Fruit fly (Drosophila melanogaster) whole organism, embryonic: ENCODE results near the gene Dph3.
A peak's percentile ranks its signal among the peaks of the same experiment; 100 is the strongest.

Experiments
- Bgb ChIP-seq: fragments of 200-800 bp; sonication (Bioruptor generic); IDR thresholded peaks from 2 replicates; pipeline ENCODE4 v1.3.6; 2022; ENCODE audit warnings: missing biosample characterization, missing genetic modification characterization; ENCODE audit not compliant: partially characterized antibody
- Bteb2 ChIP-seq: fragments of 200-800 bp; sonication (Bioruptor generic); optimal IDR thresholded peaks from 2 replicates; lab custom pipeline; 2016; ENCODE audit warnings: missing biosample characterization, missing genetic modification characterization
- CG10267 ChIP-seq: fragments of 200-800 bp; sonication (Bioruptor generic); optimal IDR thresholded peaks from 2 replicates; lab custom pipeline; 2018; ENCODE audit warnings: missing biosample characterization, mild to moderate bottlenecking, missing genetic modification characterization, moderate library complexity
- CG1233 ChIP-seq: fragments of 200-800 bp; sonication (Bioruptor generic); optimal IDR thresholded peaks from 4 replicates; lab custom pipeline; 2018; ENCODE audit warnings: missing biosample characterization, mild to moderate bottlenecking, missing genetic modification characterization
- CG13624 ChIP-seq: fragments of 200-800 bp; sonication (Bioruptor generic); optimal IDR thresholded peaks from 2 replicates; lab custom pipeline; 2016; ENCODE audit warnings: missing biosample characterization, missing genetic modification characterization
- CG15073 ChIP-seq: fragments of 200-800 bp; sonication (Bioruptor generic); optimal IDR thresholded peaks from 2 replicates; lab custom pipeline; 2016; ENCODE audit warnings: missing biosample characterization, missing genetic modification characterization
- CG17186 ChIP-seq: fragments of 200-800 bp; sonication (Bioruptor generic); optimal IDR thresholded peaks from 3 replicates; lab custom pipeline; 2017; ENCODE audit warnings: missing biosample characterization, missing genetic modification reagents, missing genetic modification characterization
- CG17359 ChIP-seq: fragments of 200-800 bp; sonication (Bioruptor generic); optimal IDR thresholded peaks from 3 replicates; lab custom pipeline; 2018; ENCODE audit warnings: missing biosample characterization, mild to moderate bottlenecking, missing genetic modification characterization, moderate library complexity
- CG17568 ChIP-seq: fragments of 200-800 bp; sonication (Bioruptor generic); optimal IDR thresholded peaks from 2 replicates; lab custom pipeline; 2018; ENCODE audit warnings: missing biosample characterization, mild to moderate bottlenecking, missing genetic modification characterization, moderate library complexity
- CG17829 ChIP-seq: fragments of 200-800 bp; optimal IDR thresholded peaks from 2 replicates; lab custom pipeline; 2019; ENCODE audit warnings: missing biosample characterization, mild to moderate bottlenecking, missing genetic modification characterization, moderate library complexity
- CG18476 ChIP-seq: fragments of 200-800 bp; sonication (Bioruptor generic); optimal IDR thresholded peaks from 2 replicates; lab custom pipeline; 2016; ENCODE audit warnings: missing biosample characterization, mild to moderate bottlenecking, missing genetic modification characterization
- CG2129 ChIP-seq: fragments of 200-800 bp; sonication (Bioruptor generic); IDR thresholded peaks from 2 replicates; pipeline ENCODE4 v1.3.6; 2022; ENCODE audit warnings: missing biosample characterization, missing genetic modification characterization; ENCODE audit not compliant: partially characterized antibody
- CG2712 ChIP-seq: fragments of 200-800 bp; optimal IDR thresholded peaks from 3 replicates; lab custom pipeline; 2019; ENCODE audit warnings: missing biosample characterization, mild to moderate bottlenecking, missing genetic modification characterization, moderate library complexity
- CG2889 ChIP-seq: fragments of 200-800 bp; sonication (Bioruptor generic); IDR thresholded peaks from 3 replicates; pipeline ENCODE4 v1.3.6; 2022; ENCODE audit warnings: missing biosample characterization, missing genetic modification characterization
- CG3163 ChIP-seq: fragments of 200-800 bp; sonication (Bioruptor generic); optimal IDR thresholded peaks from 3 replicates; lab custom pipeline; 2016; ENCODE audit warnings: missing biosample characterization, missing genetic modification characterization
- CG34422 ChIP-seq: fragments of 200-800 bp; sonication (Bioruptor generic); IDR thresholded peaks from 3 replicates; pipeline ENCODE4 v1.3.6; 2022; ENCODE audit warnings: missing biosample characterization, missing genetic modification characterization
- CG3726 ChIP-seq: fragments of 200-800 bp; sonication (Bioruptor generic); IDR thresholded peaks from 3 replicates; pipeline ENCODE4, ENCODE4 v1.3.6; 2022; ENCODE audit warnings: missing biosample characterization, missing genetic modification characterization
- CG4328 ChIP-seq: fragments of 200-800 bp; sonication (Bioruptor generic); optimal IDR thresholded peaks from 3 replicates; lab custom pipeline; 2017; ENCODE audit warnings: missing biosample characterization, missing genetic modification reagents, missing genetic modification characterization
- CG5180 ChIP-seq: fragments of 200-800 bp; sonication (Bioruptor generic); optimal IDR thresholded peaks from 3 replicates; lab custom pipeline; 2017; ENCODE audit warnings: missing biosample characterization, missing genetic modification characterization, mild to moderate bottlenecking, moderate library complexity, missing genetic modification reagents
- D ChIP-seq, 2 experiments: fragments of 200-800 bp in 1 of 2; fragments of >200 bp in 1 of 2; sonication (Bioruptor generic) in 1 of 2; optimal IDR thresholded peaks; 2 replicates in 1 of 2; 3 replicates in 1 of 2; lab custom pipeline; 2017; ENCODE audit warnings: mild to moderate bottlenecking in 1 of 2, missing biosample characterization in 1 of 2, missing genetic modification characterization in 1 of 2, missing genetic modification reagents in 1 of 2
- ERR ChIP-seq: fragments of 200-800 bp; sonication (Bioruptor generic); optimal IDR thresholded peaks from 2 replicates; lab custom pipeline; 2016; ENCODE audit warnings: missing biosample characterization, missing genetic modification characterization
- Ets65A ChIP-seq: fragments of 200-800 bp; sonication (Bioruptor generic); peaks from one replicate; lab custom pipeline; 2016; ENCODE audit warnings: missing biosample characterization, missing genetic modification characterization
- HLH4C ChIP-seq: fragments of 200-800 bp; sonication (Bioruptor generic); IDR thresholded peaks from 3 replicates; pipeline ENCODE4 v1.3.6; 2022; ENCODE audit warnings: missing biosample characterization, missing genetic modification characterization; ENCODE audit not compliant: partially characterized antibody
- Neu2 ChIP-seq: fragments of 200-800 bp; sonication (Bioruptor generic); optimal IDR thresholded peaks from 3 replicates; lab custom pipeline; 2016; ENCODE audit warnings: missing biosample characterization, missing genetic modification characterization, borderline replicate concordance
- Nf-YC ChIP-seq: fragments of 200-800 bp; optimal IDR thresholded peaks from 3 replicates; lab custom pipeline; 2019; ENCODE audit warnings: missing biosample characterization, mild to moderate bottlenecking, missing genetic modification characterization, moderate library complexity
- Oaz ChIP-seq: fragments of 200-800 bp; sonication (Bioruptor generic); IDR thresholded peaks from 2 replicates; pipeline ENCODE4 v1.3.6; 2022; ENCODE audit warnings: missing biosample characterization, missing genetic modification characterization
- Opbp ChIP-seq: fragments of 200-800 bp; sonication (Bioruptor generic); IDR thresholded peaks from 3 replicates; pipeline ENCODE4 v1.3.6; 2022; ENCODE audit warnings: missing biosample characterization, missing genetic modification characterization; ENCODE audit not compliant: partially characterized antibody
- Poxn ChIP-seq: fragments of 200-800 bp; sonication (Bioruptor generic); IDR thresholded peaks from 2 replicates; pipeline ENCODE4 v1.3.6; 2022; ENCODE audit warnings: missing biosample characterization, missing genetic modification characterization
- Trl ChIP-seq, 3 experiments: fragments of >200 bp in 2 of 3; fragments of 200-800 bp in 1 of 3; sonication (Bioruptor generic) in 1 of 3; optimal IDR thresholded peaks; 2 replicates in 1 of 3; 3 replicates in 2 of 3; lab custom pipeline; 2016 to 2017; ENCODE audit warnings: missing biosample characterization in 1 of 3, missing genetic modification characterization in 1 of 3
- bowl ChIP-seq: fragments of 200-800 bp; sonication (Bioruptor generic); IDR thresholded peaks from 2 replicates; pipeline ENCODE4 v1.3.6; 2022; ENCODE audit warnings: missing biosample characterization, missing genetic modification characterization
- crc ChIP-seq: fragments of 200-800 bp; sonication (Bioruptor generic); optimal IDR thresholded peaks from 2 replicates; lab custom pipeline; 2016; ENCODE audit warnings: missing biosample characterization, missing genetic modification characterization
- da ChIP-seq: fragments of 200-800 bp; sonication (Bioruptor generic); optimal IDR thresholded peaks from 2 replicates; lab custom pipeline; 2016; ENCODE audit warnings: missing biosample characterization, missing genetic modification characterization
- dati ChIP-seq: fragments of 200-800 bp; sonication (Bioruptor generic); IDR thresholded peaks from 2 replicates; pipeline ENCODE4 v1.3.6; 2022; ENCODE audit warnings: missing biosample characterization, missing genetic modification characterization
- dpn ChIP-seq, 2 experiments: fragments of 200-800 bp; sonication (Bioruptor generic); optimal IDR thresholded peaks; 3 replicates each; lab custom pipeline; 2016; ENCODE audit warnings: missing biosample characterization in 2 of 2, missing genetic modification characterization in 2 of 2
- ems ChIP-seq: fragments of 200-800 bp; sonication (Bioruptor generic); optimal IDR thresholded peaks from 3 replicates; lab custom pipeline; 2016; ENCODE audit warnings: missing biosample characterization, missing genetic modification characterization
- eve ChIP-seq, 2 experiments: fragments of >200 bp; optimal IDR thresholded peaks; 2 replicates each; lab custom pipeline; 2017; ENCODE audit warnings: missing biosample characterization in 2 of 2, missing genetic modification characterization in 2 of 2
- fru ChIP-seq: fragments of >200 bp; optimal IDR thresholded peaks from 2 replicates; lab custom pipeline; 2017
- hkb ChIP-seq, 2 experiments: fragments of 200-800 bp in 1 of 2; fragments of >200 bp in 1 of 2; sonication (Bioruptor generic) in 1 of 2; IDR thresholded peaks in 1 of 2; optimal IDR thresholded peaks in 1 of 2; 2 replicates each; pipeline versions ENCODE4 v1.3.6 to Lab custom; 2017 to 2022; ENCODE audit warnings: missing biosample characterization in 1 of 2, missing genetic modification characterization in 1 of 2
- ind ChIP-seq: fragments of 200-800 bp; sonication (Bioruptor generic); optimal IDR thresholded peaks from 3 replicates; lab custom pipeline; 2016; ENCODE audit warnings: missing biosample characterization, missing genetic modification characterization
- kni ChIP-seq: fragments of 200-800 bp; sonication (Bioruptor generic); optimal IDR thresholded peaks from 3 replicates; lab custom pipeline; 2017; ENCODE audit warnings: mild to moderate bottlenecking, missing biosample characterization, missing genetic modification reagents, missing genetic modification characterization
- mirr ChIP-seq: fragments of 200-800 bp; sonication (Bioruptor generic); optimal IDR thresholded peaks from 3 replicates; lab custom pipeline; 2018; ENCODE audit warnings: missing biosample characterization, mild to moderate bottlenecking, missing genetic modification characterization
- onecut ChIP-seq: fragments of 200-800 bp; sonication (Bioruptor generic); IDR thresholded peaks from 2 replicates; pipeline ENCODE4 v1.3.6; 2022; ENCODE audit warnings: missing biosample characterization, missing genetic modification characterization
- psq ChIP-seq: fragments of 200-800 bp; sonication (Bioruptor generic); optimal IDR thresholded peaks from 2 replicates; lab custom pipeline; 2017; ENCODE audit warnings: missing biosample characterization, missing genetic modification characterization
- pum ChIP-seq: fragments of 200-800 bp; sonication (Bioruptor generic); optimal IDR thresholded peaks from 2 replicates; lab custom pipeline; 2016; ENCODE audit warnings: missing biosample characterization, missing genetic modification characterization
- sna ChIP-seq: fragments of 200-800 bp; sonication (Bioruptor generic); IDR thresholded peaks from 2 replicates; pipeline ENCODE4 v1.3.6; 2022; ENCODE audit warnings: missing biosample characterization, missing genetic modification characterization; ENCODE audit not compliant: partially characterized antibody
- sob ChIP-seq: fragments of 200-800 bp; sonication (Bioruptor generic); IDR thresholded peaks from 2 replicates; pipeline ENCODE4 v1.3.6; 2022; ENCODE audit warnings: missing biosample characterization, missing genetic modification characterization
- sqz ChIP-seq: fragments of 200-800 bp; sonication (Bioruptor generic); optimal IDR thresholded peaks from 3 replicates; lab custom pipeline; 2018; ENCODE audit warnings: missing biosample characterization, mild to moderate bottlenecking, missing genetic modification characterization
- trh ChIP-seq: fragments of 200-800 bp; sonication (Bioruptor generic); optimal IDR thresholded peaks from 2 replicates; lab custom pipeline; 2016; ENCODE audit warnings: missing biosample characterization, missing genetic modification characterization
- yki ChIP-seq: fragments of >200 bp; optimal IDR thresholded peaks from 3 replicates; lab custom pipeline; 2018

The Dph3 gene

DNA sequence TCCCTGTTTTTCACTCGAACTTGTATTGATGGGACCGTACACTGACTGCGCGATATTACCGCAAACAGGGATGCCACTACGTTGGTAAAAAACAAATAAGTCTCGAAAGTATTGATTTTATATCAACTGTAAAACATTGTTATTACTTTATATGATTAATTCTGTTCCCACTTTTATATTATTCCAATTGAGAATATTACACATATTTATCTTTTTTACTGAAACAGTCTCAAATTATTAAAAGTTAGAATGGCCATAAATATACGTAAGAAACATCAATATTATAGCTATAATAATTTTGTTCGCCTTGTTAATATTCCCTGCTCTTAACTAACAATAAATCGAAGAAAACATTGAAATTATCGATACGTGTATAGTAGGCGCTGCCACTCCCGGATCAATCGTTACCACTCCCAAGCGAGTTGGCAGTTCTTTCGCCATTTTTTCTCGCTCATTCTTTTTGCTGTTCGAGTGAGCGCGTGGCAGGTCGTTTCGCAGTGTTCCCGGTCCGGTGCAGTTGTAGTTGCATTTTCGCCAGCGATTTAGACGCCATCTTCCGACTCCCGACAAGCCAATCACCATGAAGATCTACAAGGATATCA, 21.8 kb upstream of the Dph3 start, which contains the start of the genes SdhC and Tctp (continued):
- no peak for TF ChIP-seq D (optimal IDR thresholded peaks at IDR 0.05; lab: Kevin White, UChicago)
- TF ChIP-seq D (GFP tag; optimal IDR thresholded peaks at IDR 0.05; lab: Kevin White, UChicago): no peak
- TF ChIP-seq bowl (GFP tag; lab: Robert Waterston, UW): no peak
- no peak for TF ChIP-seq fru (lab: Kevin White, UChicago)
- no peak for TF ChIP-seq ERR (GFP tag; lab: Kevin White, UChicago)
- no peak for TF ChIP-seq crc (GFP tag; lab: Kevin White, UChicago)
- no peak for TF ChIP-seq sqz (GFP tag; lab: Kevin White, UChicago)
- TF ChIP-seq CG3726 (GFP tag; lab: Robert Waterston, UW): no peak
- no peak for TF ChIP-seq Neu2 (GFP tag; lab: Kevin White, UChicago)
- no peak for TF ChIP-seq pum (GFP tag; lab: Kevin White, UChicago)
- TF ChIP-seq Opbp: no peak
- TF ChIP-seq CG17359 (tag; lab: Kevin White, UChicago): no peak
- TF ChIP-seq CG13624 (GFP tag; lab: Kevin White, UChicago): peak; percentile 43
- TF ChIP-seq CG34422 (GFP tag; lab: Robert Waterston, UW): peak; percentile 30; the same call in 1 of the 3 replicates
- TF ChIP-seq yki (lab: Kevin White, UChicago): no peak
- TF ChIP-seq da (GFP tag; lab: Kevin White, UChicago): no peak
- peak; percentile 38 for TF ChIP-seq CG18476 (GFP tag; lab: Kevin White, UChicago)
- peak; percentile 13 for TF ChIP-seq CG1233 (GFP tag; lab: Kevin White, UChicago)
- TF ChIP-seq CG15073: no peak
- peak; percentile 70 for TF ChIP-seq onecut (GFP tag; lab: Robert Waterston, UW)
- no peak for TF ChIP-seq Oaz (GFP tag; lab: Robert Waterston, UW)
- TF ChIP-seq Poxn (GFP tag; lab: Robert Waterston, UW): no peak
- TF ChIP-seq Nf-YC (tag; lab: Kevin White, UChicago): peak; percentile 70
- peak; percentile 76 for TF ChIP-seq CG10267 (tag; lab: Kevin White, UChicago)
- peak; percentile 44 for TF ChIP-seq hkb (optimal IDR thresholded peaks at IDR 0.05; lab: Kevin White, UChicago)
- TF ChIP-seq hkb (GFP tag; IDR thresholded peaks at IDR 0.05; lab: Robert Waterston, UW): 0 out of 2 replicates have a peak, but pooled peaks have one; percentile 7
- peak; percentile 59 for TF ChIP-seq CG17829 (tag; lab: Kevin White, UChicago)
- TF ChIP-seq ems (GFP tag; lab: Kevin White, UChicago): no peak
- no peak for TF ChIP-seq sob (GFP tag; lab: Robert Waterston, UW)
- TF ChIP-seq CG17568: no peak
- TF ChIP-seq CG3163 (GFP tag; lab: Kevin White, UChicago): no peak
- TF ChIP-seq dati (GFP tag; lab: Robert Waterston, UW): no peak
- TF ChIP-seq CG2712 (tag; lab: Kevin White, UChicago): peak; percentile 62
- TF ChIP-seq eve (GFP tag; optimal IDR thresholded peaks at IDR 0.05; lab: Kevin White, UChicago): no peak
- peak; percentile 46 for TF ChIP-seq Bteb2 (GFP tag; lab: Kevin White, UChicago)
- TF ChIP-seq CG5180 (GFP tag; lab: Kevin White, UChicago): peak; percentile 2
- no peak for TF ChIP-seq psq
- peak; percentile 40 for TF ChIP-seq CG17186 (GFP tag; lab: Kevin White, UChicago)
- TF ChIP-seq kni (GFP tag; lab: Kevin White, UChicago): peak; percentile 37
- 0 out of 2 replicates have a peak, but pooled peaks have one; percentile 4 for TF ChIP-seq sna (GFP tag; lab: Robert Waterston, UW)
- TF ChIP-seq CG2889 (GFP tag; lab: Robert Waterston, UW): no peak
- TF ChIP-seq ind (GFP tag; lab: Kevin White, UChicago): peak; percentile 37
- TF ChIP-seq Bgb: peak; percentile 66
- no peak for TF ChIP-seq HLH4C (GFP tag; lab: Robert Waterston, UW)
- no peak for TF ChIP-seq CG2129
- peak; percentile 88 for TF ChIP-seq Ets65A (GFP tag; lab: Kevin White, UChicago)
- TF ChIP-seq trh (GFP tag; lab: Kevin White, UChicago): no peak
- TF ChIP-seq CG4328: peak; percentile 30
- TF ChIP-seq dpn (GFP tag; optimal IDR thresholded peaks at IDR 0.05; lab: Kevin White, UChicago): peak; percentile 32 to 36
- TF ChIP-seq Trl (optimal IDR thresholded peaks at IDR 0.05; lab: Kevin White, UChicago): peak in 1 of 2 experiments; percentile 15
- peak; percentile 51 for TF ChIP-seq Trl (GFP tag; optimal IDR thresholded peaks at IDR 0.05; lab: Kevin White, UChicago)
- TF ChIP-seq mirr (GFP tag; lab: Kevin White, UChicago): peak; percentile 27
